Fruit fly (Drosophila melanogaster) ovary, adult (tissue): ENCODE measurements around the gene CG42709.

ENCODE experiments used
- CG17801 ChIP-seq: fragments of 200-800 bp; optimal IDR thresholded peaks from 2 replicates; lab custom pipeline; 2019; ENCODE audit warnings: missing biosample characterization, mild to moderate bottlenecking, missing genetic modification characterization, moderate library complexity; ENCODE audit not compliant: partially characterized antibody

The CG42709 gene

DNA sequence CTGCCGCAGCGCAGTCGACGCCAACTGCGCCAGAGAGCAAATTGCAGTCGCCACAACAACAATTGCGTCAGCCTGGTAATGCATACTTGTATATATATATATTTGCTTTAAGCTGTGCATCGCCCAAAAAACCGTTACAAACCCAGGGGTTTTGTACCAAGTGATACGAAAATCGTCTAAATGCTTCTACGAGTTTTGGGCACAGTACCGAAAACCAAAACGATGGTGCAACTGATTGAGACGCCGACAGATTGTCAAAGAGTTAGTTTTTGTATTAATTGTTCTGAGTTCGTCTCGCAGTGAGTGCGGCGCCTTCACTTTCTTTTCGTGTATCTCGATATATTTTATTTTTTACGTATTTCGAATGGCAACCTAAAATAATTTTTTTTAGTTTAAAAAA lies 24.8 kb downstream of the CG42709 start:
- TF ChIP-seq CG17801 (GFP tag; lab: Kevin White, UChicago): peak; percentile 17

DNA sequence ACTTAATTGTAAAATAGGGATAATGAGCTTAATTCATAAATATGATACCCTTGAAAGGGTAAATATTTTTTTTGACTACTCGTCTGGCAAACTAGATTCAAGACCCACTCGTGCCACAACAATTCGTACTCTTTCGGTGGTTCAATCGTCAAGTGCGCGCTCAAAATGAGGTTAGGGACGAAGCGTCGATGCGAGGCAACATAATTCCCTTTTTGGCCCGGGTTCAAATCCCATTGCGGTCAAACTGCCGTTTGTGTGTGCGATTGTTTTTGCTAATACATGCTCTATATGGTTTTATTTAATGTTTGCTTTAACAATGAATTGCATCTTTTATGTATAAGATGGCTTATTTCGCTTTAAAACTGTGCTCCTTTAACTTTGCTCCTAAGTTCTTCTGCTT lies 25.8 kb downstream of the CG42709 start:
- TF ChIP-seq CG17801 (GFP tag; lab: Kevin White, UChicago): no peak

DNA sequence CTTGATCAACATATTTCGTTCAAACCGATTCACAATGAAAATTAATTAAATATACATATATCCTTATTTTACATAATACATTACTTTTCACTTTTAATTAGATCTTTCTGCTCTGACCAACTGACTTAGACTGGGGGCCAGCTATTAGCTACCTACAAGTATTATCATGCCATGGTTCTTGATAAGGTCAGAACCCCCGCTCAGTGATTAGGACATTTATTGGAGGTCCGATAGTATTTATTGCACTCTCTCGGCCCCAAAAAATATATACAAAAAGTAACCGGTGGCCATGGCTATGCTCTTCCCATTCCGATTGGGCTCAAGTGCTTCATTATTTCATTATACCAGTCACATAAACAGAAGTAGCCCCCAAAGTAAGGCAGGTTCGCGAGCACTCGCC lies 37.7 kb downstream of the CG42709 start:
- TF ChIP-seq CG17801 (GFP tag; lab: Kevin White, UChicago): no peak

- no peak for TF ChIP-seq CG17801 (GFP tag; lab: Kevin White, UChicago)
Observed at dm6 chr3L:12828532-12828931, 38.5 kb downstream of the CG42709 start.

- no peak for TF ChIP-seq CG17801 (GFP tag; lab: Kevin White, UChicago)
Observed at dm6 chr3L:12830416-12830815, 40.4 kb downstream of the CG42709 start.

DNA sequence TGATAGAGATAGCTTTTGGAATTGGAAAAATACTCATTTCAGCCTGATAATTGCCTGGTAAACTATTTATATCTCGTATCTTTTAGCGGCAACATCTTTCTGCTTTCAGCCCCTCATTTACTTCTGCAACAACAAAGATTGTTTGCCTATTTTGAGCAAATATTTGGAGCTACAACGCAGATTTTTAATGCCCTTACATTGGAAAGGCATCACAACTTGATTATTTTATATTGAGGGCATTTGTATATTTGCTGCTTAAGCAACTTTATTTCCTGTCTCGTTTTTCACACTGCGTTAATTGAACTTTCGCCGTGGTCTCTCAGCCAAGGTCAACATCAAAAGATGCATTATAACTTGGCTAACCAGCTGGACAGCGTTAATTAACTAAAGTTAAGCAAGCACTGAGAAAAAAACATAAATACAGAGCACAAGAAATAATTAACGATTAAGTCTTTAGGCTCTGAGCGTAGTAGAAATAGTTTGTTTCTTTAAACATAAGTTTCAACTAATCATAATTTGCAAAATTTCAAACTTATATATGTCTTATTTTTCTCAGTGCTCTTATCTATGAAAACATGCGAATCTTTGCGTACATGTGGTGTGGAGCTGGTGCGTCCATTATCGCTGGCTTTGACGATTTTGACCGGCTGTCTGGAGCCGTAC lies 41.4 kb downstream of the CG42709 start:
- no peak for TF ChIP-seq CG17801 (GFP tag; lab: Kevin White, UChicago)

dm6 chr3L:12832355-12832881 lies 42.4 kb downstream of the CG42709 start:
- no peak for TF ChIP-seq CG17801 (GFP tag; lab: Kevin White, UChicago)

DNA sequence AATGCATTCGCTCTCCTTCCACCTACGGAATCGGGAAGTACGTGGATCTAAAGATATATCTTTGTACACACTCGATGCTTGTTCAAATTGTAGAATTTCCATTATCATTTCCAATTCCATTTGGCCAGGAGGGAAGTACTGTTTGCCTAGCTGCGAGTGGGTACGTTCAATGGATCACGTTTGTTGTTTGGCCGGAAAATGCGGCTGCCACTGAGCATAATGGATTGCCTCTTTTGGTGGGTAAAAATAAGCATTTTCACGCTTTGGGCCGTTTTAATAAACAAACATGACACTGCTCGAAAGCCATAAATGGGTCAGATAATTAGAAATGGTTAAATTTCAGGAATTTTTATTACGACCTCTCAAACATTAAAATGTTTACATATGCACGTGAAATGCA lies 43.4 kb downstream of the CG42709 start:
- TF ChIP-seq CG17801 (GFP tag; lab: Kevin White, UChicago): no peak

DNA sequence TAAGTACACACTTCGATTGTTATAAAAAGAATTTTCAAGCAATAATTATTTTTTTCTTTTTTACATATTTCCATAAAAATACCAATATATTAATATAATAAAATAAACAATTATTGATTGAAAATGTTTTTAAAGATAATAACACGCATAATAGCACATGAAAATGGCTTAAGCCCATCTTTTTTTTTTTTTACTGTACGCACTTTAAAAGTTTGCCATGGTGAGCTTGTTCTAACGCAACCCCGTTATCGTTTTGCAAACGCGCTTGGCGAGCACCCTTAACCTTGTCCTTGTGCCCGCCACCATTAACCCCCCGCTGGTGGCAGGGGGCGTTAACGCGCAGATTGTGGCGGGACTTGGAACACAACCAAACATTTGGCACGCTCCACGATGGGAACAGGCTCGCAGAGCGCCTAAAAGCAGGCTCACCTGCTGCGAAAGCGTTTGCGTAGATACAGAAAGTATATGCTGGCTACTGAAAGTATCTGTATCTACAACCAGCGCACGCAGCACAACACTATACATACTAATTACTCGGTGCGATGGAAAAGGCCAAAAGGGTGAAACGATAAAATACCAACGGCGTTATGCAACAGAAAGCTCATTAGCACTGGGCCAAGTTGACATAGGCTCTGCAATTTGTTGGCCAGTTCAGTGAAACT lies 44.0 kb downstream of the CG42709 start:
- TF ChIP-seq CG17801 (GFP tag; lab: Kevin White, UChicago): no peak

DNA sequence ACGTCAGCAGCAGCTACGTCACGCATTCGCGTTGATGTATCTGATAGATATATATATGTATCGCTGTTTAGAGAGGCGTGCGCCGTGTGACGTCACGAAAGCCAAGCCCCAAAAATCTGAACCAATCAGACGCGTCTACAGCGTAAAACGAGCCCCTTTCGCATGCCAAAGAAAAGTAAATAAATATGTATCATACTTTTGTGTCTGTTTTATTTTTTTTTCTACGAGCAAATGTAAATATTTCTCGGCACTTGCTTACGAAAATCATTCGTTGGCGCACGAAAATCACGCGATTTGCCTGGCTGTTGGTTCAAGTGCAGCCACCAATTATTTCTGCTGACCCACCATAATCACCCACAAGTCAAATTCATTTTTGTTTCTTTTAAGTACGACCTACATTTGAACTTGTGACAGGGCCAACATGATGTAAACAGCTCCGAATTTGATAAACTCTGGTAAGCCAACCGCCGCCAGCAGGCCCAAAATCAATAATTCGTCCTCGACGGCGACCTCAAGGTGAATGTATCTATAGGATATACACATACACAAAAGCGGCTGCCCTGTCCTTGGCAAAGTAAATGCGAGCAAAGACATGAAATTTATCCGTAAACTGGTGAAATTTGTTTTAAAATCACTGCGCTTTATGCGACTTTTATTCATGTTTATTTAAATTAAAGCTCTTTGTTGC lies 44.7 kb downstream of the CG42709 start:
- TF ChIP-seq CG17801 (GFP tag; lab: Kevin White, UChicago): peak; percentile 91

DNA sequence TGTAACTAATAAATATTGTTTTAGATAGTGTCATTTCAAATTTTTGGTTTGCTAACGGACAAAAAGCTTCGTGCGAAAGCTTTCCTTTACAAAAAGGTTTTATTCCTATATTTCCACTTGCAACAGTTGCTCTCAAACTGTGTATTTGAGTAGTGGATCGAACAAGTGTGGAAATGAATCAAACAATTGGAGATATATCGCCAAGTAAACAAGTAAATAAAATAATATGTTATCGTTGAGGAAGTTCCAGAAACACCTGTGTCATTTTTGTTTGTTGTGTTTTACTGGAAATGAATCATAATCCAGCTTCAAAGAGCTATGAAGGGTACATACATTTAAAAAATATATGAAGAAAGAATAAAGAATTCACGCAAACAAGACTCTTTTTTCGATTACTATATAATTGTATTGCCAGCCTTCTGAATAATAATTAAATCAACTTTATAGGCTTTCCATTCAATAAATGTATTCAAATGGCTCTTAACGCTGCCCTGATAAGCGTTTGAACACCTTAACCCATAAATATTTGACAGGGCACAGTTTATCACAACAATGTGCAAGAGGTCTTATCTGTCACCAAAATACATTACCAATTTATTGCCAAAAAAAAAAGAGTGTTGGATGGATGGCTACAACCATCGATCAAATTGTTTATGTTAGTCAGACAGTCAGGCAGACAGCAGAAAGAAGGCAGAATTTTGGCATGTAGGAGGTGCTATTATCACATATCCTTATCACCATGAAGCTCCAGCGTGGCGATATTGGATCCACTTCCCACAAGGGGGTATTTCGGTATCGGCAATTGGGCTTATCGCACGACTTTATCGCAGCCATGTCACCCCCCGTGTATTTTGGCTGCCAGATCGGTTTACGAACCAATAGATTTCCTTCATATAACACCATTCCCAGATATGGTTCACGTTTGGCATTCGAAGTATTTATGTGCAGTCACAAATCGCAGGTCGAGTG lies 45.8 kb downstream of the CG42709 start:
- TF ChIP-seq CG17801 (GFP tag; lab: Kevin White, UChicago): no peak

DNA sequence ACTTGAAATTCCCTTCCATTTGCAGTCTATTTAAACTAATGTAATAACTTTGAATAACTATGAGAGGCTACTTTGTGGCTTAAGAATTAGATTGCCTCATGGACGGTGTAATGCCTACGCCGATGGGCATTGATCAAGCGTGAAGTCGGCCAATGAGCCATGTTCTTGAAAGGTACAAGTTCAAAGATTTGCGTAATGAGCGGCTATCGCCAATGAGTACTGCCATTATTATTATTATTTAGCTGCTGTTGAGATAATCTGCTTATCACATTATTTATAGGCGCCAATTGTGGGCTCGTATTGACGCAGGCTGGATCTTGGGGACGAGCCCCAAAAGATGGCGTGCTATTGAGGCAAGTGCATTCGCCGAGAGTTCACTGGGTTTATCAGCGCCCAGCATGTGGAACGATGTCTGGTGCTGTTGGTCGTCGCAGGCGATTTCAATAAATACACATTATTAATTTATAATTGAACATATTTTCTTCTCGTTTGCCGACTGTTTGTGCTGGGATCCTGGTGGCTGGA lies 47.3 kb downstream of the CG42709 start:
- no peak for TF ChIP-seq CG17801 (GFP tag; lab: Kevin White, UChicago)

dm6 chr3L:12839882-12840281 lies 49.9 kb downstream of the CG42709 start:
- no peak for TF ChIP-seq CG17801 (GFP tag; lab: Kevin White, UChicago)

- no peak for TF ChIP-seq CG17801 (GFP tag; lab: Kevin White, UChicago)
Observed at dm6 chr3L:12841459-12841858, 51.5 kb downstream of the CG42709 start.
